Worm (Caenorhabditis elegans) whole organism, mixed stage, embryonic: ENCODE data around the gene del-7.

ENCODE experiments used
- blmp-1 ChIP-seq: fragments of 150-350 bp; optimal IDR thresholded peaks from 2 replicates; lab custom pipeline; 2014; ENCODE audit warnings: missing biosample characterization, missing genetic modification characterization
- cnd-1 ChIP-seq: fragments of 200-800 bp; sonication (Bioruptor generic); optimal IDR thresholded peaks from 2 replicates; lab custom pipeline; 2018; ENCODE audit warnings: mild to moderate bottlenecking, missing genetic modification characterization, missing compliant biosample characterization
- hlh-1 ChIP-seq: fragments of 150-350 bp; optimal IDR thresholded peaks from 2 replicates; lab custom pipeline; 2014; ENCODE audit warnings: missing biosample characterization, missing genetic modification reagents, missing genetic modification characterization
- mep-1 ChIP-seq: fragments of 150-350 bp; optimal IDR thresholded peaks from 2 replicates; lab custom pipeline; 2017; ENCODE audit warnings: missing biosample characterization, missing genetic modification reagents, missing genetic modification characterization, inconsistent platforms
- nhr-12 ChIP-seq: fragments of 150-350 bp; optimal IDR thresholded peaks from 2 replicates; lab custom pipeline; 2014; ENCODE audit warnings: missing biosample characterization, missing genetic modification characterization
- nhr-2 ChIP-seq: fragments of 150-350 bp; optimal IDR thresholded peaks from 2 replicates; lab custom pipeline; 2014; ENCODE audit warnings: missing biosample characterization, missing genetic modification characterization
- nhr-28 ChIP-seq: fragments of 150-350 bp; optimal IDR thresholded peaks from 2 replicates; lab custom pipeline; 2014; ENCODE audit warnings: missing biosample characterization, missing genetic modification characterization
- unc-62 ChIP-seq: fragments of 150-350 bp; optimal IDR thresholded peaks from 2 replicates; lab custom pipeline; 2014; ENCODE audit warnings: missing biosample characterization, missing genetic modification reagents, missing genetic modification characterization
- ztf-11 ChIP-seq: fragments of 150-350 bp; optimal IDR thresholded peaks from 2 replicates; lab custom pipeline; 2014; ENCODE audit warnings: missing biosample characterization, missing genetic modification characterization

ce11 chrIV:7724912-7725311, 35.3 kb upstream of the del-7 start:
- no peak for TF ChIP-seq unc-62 (GFP tag; lab: Kevin White, UChicago)
- TF ChIP-seq hlh-1 (tag; lab: Kevin White, UChicago): no peak
- TF ChIP-seq nhr-2 (tag; lab: Kevin White, UChicago): no peak
- no peak for TF ChIP-seq blmp-1 (tag; lab: Kevin White, UChicago)
- TF ChIP-seq cnd-1 (tag; lab: Kevin White, UChicago): no peak
- TF ChIP-seq ztf-11 (tag; lab: Kevin White, UChicago): no peak
- TF ChIP-seq nhr-28 (tag; lab: Kevin White, UChicago): no peak
- TF ChIP-seq mep-1 (tag; lab: Kevin White, UChicago): no peak
- TF ChIP-seq nhr-12: no peak
